Worm (Caenorhabditis elegans): ENCODE results near the gene ads-1.
A peak's percentile ranks its signal among the peaks of the same experiment; 100 is the strongest.

ads-1 gene

DNA sequence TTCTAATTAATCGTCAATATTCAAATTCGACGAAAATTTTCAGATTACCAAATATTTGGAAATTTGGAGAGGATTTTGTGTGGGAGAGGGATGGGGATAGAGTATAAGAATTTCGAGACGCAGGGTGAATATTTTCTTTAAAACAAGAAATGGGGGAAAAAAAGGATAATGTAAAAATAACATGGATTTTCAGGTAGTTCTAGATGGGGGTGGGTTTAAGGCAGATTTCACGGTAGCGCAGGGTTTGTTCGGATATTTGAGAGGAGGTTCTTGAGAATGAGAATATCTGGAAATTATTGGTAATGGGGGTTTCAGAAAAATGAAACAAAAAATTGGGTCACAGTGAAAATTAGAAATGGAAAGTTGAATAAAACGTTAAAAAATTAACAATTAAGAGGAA is 46.0 kb upstream of the ads-1 start:
- TF ChIP-seq F37B4.10 (GFP tag; IDR thresholded peaks at IDR 0.05), result no peak
- no peak for TF ChIP-seq him-1 (tag; optimal IDR thresholded peaks at IDR 0.05)
- peak; percentile 35 for TF ChIP-seq F52B5.7 (tag; optimal IDR thresholded peaks at IDR 0.05)
- TF ChIP-seq ama-1 (optimal IDR thresholded peaks at IDR 0.05), result peak; percentile 42
- no peak for TF ChIP-seq ama-1 (GFP tag; optimal IDR thresholded peaks at IDR 0.05)
- 0 out of 2 replicates have a peak, but pooled peaks have one; percentile 4 for TF ChIP-seq hsf-1 (GFP tag; IDR thresholded peaks at IDR 0.05)
- peak; percentile 23; the same call in 1 of the 2 replicates for TF ChIP-seq pbrm-1 (GFP tag; IDR thresholded peaks at IDR 0.05)
- TF ChIP-seq hmg-1.2 (GFP tag; IDR thresholded peaks at IDR 0.05), result no peak
- no peak for TF ChIP-seq K11D2.4 (GFP tag; IDR thresholded peaks at IDR 0.05)
- no peak for TF ChIP-seq B0261.1 (tag; optimal IDR thresholded peaks at IDR 0.05)
- TF ChIP-seq ztf-3 (GFP tag; optimal IDR thresholded peaks at IDR 0.05), result no peak
- TF ChIP-seq sptf-2 (GFP tag; optimal IDR thresholded peaks at IDR 0.05), result no peak
- no peak for TF ChIP-seq rpc-1 (optimal IDR thresholded peaks at IDR 0.05)
- TF ChIP-seq rpc-1 (tag; optimal IDR thresholded peaks at IDR 0.05), result no peak
- no peak for TF ChIP-seq ceh-79 (tag; optimal IDR thresholded peaks at IDR 0.05)
- TF ChIP-seq egl-18 (GFP tag; IDR thresholded peaks at IDR 0.05), result no peak
- TF ChIP-seq Y53F4B.3 (GFP tag; IDR thresholded peaks at IDR 0.05), result no peak
- no peak for TF ChIP-seq cebp-2 (GFP tag; IDR thresholded peaks at IDR 0.05)
- TF ChIP-seq lin-35 (GFP tag; optimal IDR thresholded peaks at IDR 0.05), result no peak

- TF ChIP-seq hmg-20 (GFP tag; IDR thresholded peaks at IDR 0.05) (no peak), lin-40 (tag; optimal IDR thresholded peaks at IDR 0.05) (peak; percentile 17), akir-1 (GFP tag; optimal IDR thresholded peaks at IDR 0.05) (no peak), him-1 (tag; optimal IDR thresholded peaks at IDR 0.05) (peak; percentile 17), dpff-1 (tag; optimal IDR thresholded peaks at IDR 0.05) (peak; percentile 54), pbrm-1 (GFP tag; IDR thresholded peaks at IDR 0.05) (0 out of 2 replicates have a peak, but pooled peaks have one; percentile 8), cebp-1 (GFP tag; IDR thresholded peaks at IDR 0.05) (no peak), cebp-1 (tag; optimal IDR thresholded peaks at IDR 0.05) (peak; percentile 26), lin-54 (GFP tag; optimal IDR thresholded peaks at IDR 0.05) (no peak), ZK185.1 (tag; optimal IDR thresholded peaks at IDR 0.05; ENCODE audit: poor library complexity, severe bottlenecking) (peak; percentile 41), repo-1 (tag; optimal IDR thresholded peaks at IDR 0.05) (no peak), mcd-1 (GFP tag; IDR thresholded peaks at IDR 0.05) (peak; percentile 68), attf-5 (GFP tag; optimal IDR thresholded peaks at IDR 0.05) (peak; percentile 36), zim-3 (tag; optimal IDR thresholded peaks at IDR 0.05) (peak; percentile 1), atf-7 (tag; optimal IDR thresholded peaks at IDR 0.05) (peak; percentile 15), lin-35 (GFP tag; optimal IDR thresholded peaks at IDR 0.05) (peak in 1 of 3 experiments; percentile 40), C06A6.2 (GFP tag; conservative IDR thresholded peaks at IDR 0.05) (no peak)
These were observed 45.2 kb upstream of the ads-1 start for ce11 chrIII:343346-344220.

DNA sequence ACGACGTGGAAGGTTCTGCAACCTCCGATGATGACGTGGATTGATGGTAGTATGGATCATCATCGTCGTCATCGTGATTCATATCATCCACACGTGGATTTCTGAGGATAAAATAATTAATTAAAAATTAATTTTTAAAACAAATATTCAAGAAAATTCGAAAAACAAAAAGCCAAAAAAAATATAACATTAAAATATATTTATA is 44.7 kb upstream of the ads-1 start, which contains the start of gene Y50D7A.8:
Y50D7A.8 (minus strand) TSS at position 101 of the 205 bp plus-strand sequence.
- TF ChIP-seq Y95B8A.8 (GFP tag; IDR thresholded peaks at IDR 0.05) (no peak), T26A5.8 (tag; optimal IDR thresholded peaks at IDR 0.05) (no peak), hsf-1 (GFP tag; IDR thresholded peaks at IDR 0.05) (no peak), ztf-22 (GFP tag; optimal IDR thresholded peaks at IDR 0.05) (no peak), nhr-27 (tag; optimal IDR thresholded peaks at IDR 0.05) (no peak), B0336.3 (GFP tag; IDR thresholded peaks at IDR 0.05) (no peak), F57C9.4 (tag; optimal IDR thresholded peaks at IDR 0.05) (no peak), attf-3 (GFP tag; conservative IDR thresholded peaks at IDR 0.05) (no peak), F39B2.1 (GFP tag; IDR thresholded peaks at IDR 0.05) (no peak), T07F8.4 (tag; optimal IDR thresholded peaks at IDR 0.05) (no peak), lsy-27 (tag; optimal IDR thresholded peaks at IDR 0.05; ENCODE audit: borderline replicate concordance, insufficient read depth) (no peak), B0261.1 (tag; optimal IDR thresholded peaks at IDR 0.05) (no peak), snpc-3.4 (tag; optimal IDR thresholded peaks at IDR 0.05) (no peak)
